Worm (Caenorhabditis elegans) whole organism, L4 larva: ENCODE measurements around the gene str-217.

Source experiments
- F49E8.2 ChIP-seq: sonication (generic microtip); optimal IDR thresholded peaks from 2 replicates; lab custom pipeline; 2016; ENCODE audit warnings: missing compliant biosample characterization, mild to moderate bottlenecking, missing genetic modification characterization, borderline replicate concordance
- ZK546.5 ChIP-seq, 2 experiments: sonication (generic microtip); optimal IDR thresholded peaks; 2 replicates each; lab custom pipeline; 2017; ENCODE audit warnings: missing biosample characterization in 2 of 2, missing genetic modification characterization in 2 of 2
- aha-1 ChIP-seq: fragments of 150-350 bp; peaks from one replicate; lab custom pipeline; 2014; ENCODE audit warnings: missing biosample characterization, missing genetic modification characterization
- aly-2 ChIP-seq: sonication (generic microtip); optimal IDR thresholded peaks from 2 replicates; lab custom pipeline; 2018; ENCODE audit warnings: missing biosample characterization, missing genetic modification characterization
- ces-1 ChIP-seq: fragments of 150-350 bp; sonication (generic microtip); optimal IDR thresholded peaks from 4 replicates; lab custom pipeline; 2014; ENCODE audit warnings: missing biosample characterization, missing genetic modification reagents, missing genetic modification characterization
- fkh-10 ChIP-seq: fragments of 150-350 bp; optimal IDR thresholded peaks from 2 replicates; lab custom pipeline; 2014; ENCODE audit warnings: missing biosample characterization, missing genetic modification reagents, missing genetic modification characterization
- fos-1 ChIP-seq: fragments of 150-350 bp; optimal IDR thresholded peaks from 2 replicates; lab custom pipeline; 2014; ENCODE audit warnings: missing biosample characterization, missing genetic modification characterization
- nhr-237 ChIP-seq: sonication (generic microtip); optimal IDR thresholded peaks from 2 replicates; lab custom pipeline; 2017; ENCODE audit warnings: missing biosample characterization, missing genetic modification characterization
- nhr-48 ChIP-seq: sonication (generic microtip); optimal IDR thresholded peaks from 2 replicates; lab custom pipeline; 2016; ENCODE audit warnings: mild to moderate bottlenecking, missing genetic modification characterization, missing compliant biosample characterization
- pqm-1 ChIP-seq: sonication (generic microtip); optimal IDR thresholded peaks from 2 replicates; lab custom pipeline; 2017; ENCODE audit warnings: missing biosample characterization, missing genetic modification characterization
- ztf-11 ChIP-seq: fragments of 150-350 bp; optimal IDR thresholded peaks from 2 replicates; lab custom pipeline; 2014; ENCODE audit warnings: missing biosample characterization, missing genetic modification characterization

DNA sequence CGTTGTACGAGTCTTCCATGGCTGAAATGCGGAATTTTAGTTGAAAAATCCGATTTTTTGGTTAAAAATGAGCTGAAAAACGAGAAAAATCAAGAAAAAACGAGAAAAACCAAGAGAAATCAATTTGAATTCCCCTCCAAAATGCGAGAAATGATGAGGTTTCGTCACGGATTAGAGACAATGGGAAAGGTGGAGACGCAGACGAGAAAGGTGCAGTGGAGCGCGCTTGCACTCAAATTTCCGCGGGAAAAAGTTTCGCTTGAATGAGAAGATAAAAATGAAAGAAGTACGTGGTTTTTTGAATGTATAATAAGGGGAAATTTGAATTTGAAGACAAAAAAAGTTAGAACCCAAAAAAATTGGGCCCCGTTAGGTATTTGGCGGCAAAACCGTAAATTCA lies 34.4 kb downstream of the str-217 start, which contains the start of gene efl-1:
- TF ChIP-seq ztf-11 (tag; lab: Kevin White, UChicago) (no peak), F49E8.2 (tag; lab: Kevin White, UChicago) (peak; percentile 12), nhr-237 (tag; lab: Kevin White, UChicago) (no peak), ZK546.5 (tag; optimal IDR thresholded peaks at IDR 0.05; lab: Kevin White, UChicago) (no peak), fkh-10 (peak; percentile 79), aly-2 (no peak), nhr-48 (tag; lab: Kevin White, UChicago) (no peak), aha-1 (tag; lab: Kevin White, UChicago) (peak; percentile 98), pqm-1 (no peak), ces-1 (GFP tag; lab: Kevin White, UChicago) (peak; percentile 45), fos-1 (tag; lab: Kevin White, UChicago) (no peak)
